Worm (Caenorhabditis elegans) whole organism, L4 larva: ENCODE measurements around the gene rde-12.

Source experiments
- F44E2.7 ChIP-seq: fragments of 200-800 bp; sonication (Bioruptor generic); IDR thresholded peaks from 2 replicates; pipeline ENCODE4 v2.1.2; 2022; ENCODE audit warnings: missing genetic modification characterization, missing compliant biosample characterization
- F49E8.2 ChIP-seq: sonication (generic microtip); optimal IDR thresholded peaks from 2 replicates; lab custom pipeline; 2016; ENCODE audit warnings: missing compliant biosample characterization, mild to moderate bottlenecking, missing genetic modification characterization, borderline replicate concordance
- T26A8.4 ChIP-seq: fragments of 200-800 bp; sonication (Bioruptor generic); IDR thresholded peaks from 2 replicates; pipeline ENCODE4 v1.3.6; 2022; ENCODE audit warnings: missing genetic modification characterization, missing compliant biosample characterization
- Y48G9A.11 ChIP-seq: fragments of 200-800 bp; sonication (Bioruptor generic); IDR thresholded peaks from 2 replicates; pipeline ENCODE4 v1.3.6; 2022; ENCODE audit warnings: missing genetic modification reagents, missing genetic modification characterization, missing compliant biosample characterization
- Y5F2A.4 ChIP-seq: fragments of 200-800 bp; sonication (Bioruptor generic); optimal IDR thresholded peaks from 2 replicates; lab custom pipeline; 2018; ENCODE audit warnings: mild to moderate bottlenecking, missing genetic modification characterization, missing compliant biosample characterization
- Y75B8A.6 ChIP-seq: fragments of 200-800 bp; sonication (Bioruptor generic); IDR thresholded peaks from 2 replicates; pipeline ENCODE4 v1.3.6; 2022; ENCODE audit warnings: missing genetic modification reagents, missing genetic modification characterization, missing compliant biosample characterization
- ZK337.2 ChIP-seq: fragments of 200-800 bp; sonication (Bioruptor generic); IDR thresholded peaks from 2 replicates; pipeline ENCODE4 v1.3.6; 2022; ENCODE audit warnings: missing genetic modification reagents, missing genetic modification characterization, missing compliant biosample characterization
- arid-1 ChIP-seq: fragments of 200-800 bp; sonication (Bioruptor generic); conservative IDR thresholded peaks from 2 replicates; pipeline ENCODE4 v1.3.6; 2022; ENCODE audit warnings: missing genetic modification reagents, missing genetic modification characterization, missing compliant biosample characterization
- attf-4 ChIP-seq: sonication (generic microtip); optimal IDR thresholded peaks from 3 replicates; lab custom pipeline; 2017; ENCODE audit warnings: missing biosample characterization, missing genetic modification characterization
- ceh-20 ChIP-seq: fragments of 200-800 bp; sonication (Bioruptor generic); IDR thresholded peaks from 2 replicates; pipeline ENCODE4 v1.3.6; 2022; ENCODE audit warnings: missing genetic modification reagents, missing genetic modification characterization, missing compliant biosample characterization
- ctbp-1 ChIP-seq: fragments of 200-800 bp; sonication (Bioruptor generic); IDR thresholded peaks from 2 replicates; pipeline ENCODE4 v1.3.6; 2022; ENCODE audit warnings: missing genetic modification reagents, missing genetic modification characterization, missing compliant biosample characterization
- daf-16 ChIP-seq, 3 experiments: sonication (generic microtip); optimal IDR thresholded peaks; 2 replicates each; lab custom pipeline; 2016 to 2017; ENCODE audit warnings: missing genetic modification characterization in 3 of 3, missing genetic modification reagents in 3 of 3, mild to moderate bottlenecking in 2 of 3, missing compliant biosample characterization in 2 of 3, missing biosample characterization in 1 of 3, moderate library complexity in 1 of 3
- dmd-8 ChIP-seq: fragments of 200-800 bp; sonication (Bioruptor generic); IDR thresholded peaks from 2 replicates; pipeline ENCODE4 v1.3.6; 2022; ENCODE audit warnings: missing genetic modification characterization, missing compliant biosample characterization
- dmd-9 ChIP-seq: fragments of 200-800 bp; sonication (Bioruptor generic); IDR thresholded peaks from 2 replicates; pipeline ENCODE4 v1.3.6; 2022; ENCODE audit warnings: missing genetic modification reagents, missing genetic modification characterization, missing compliant biosample characterization
- dve-1 ChIP-seq: sonication (generic microtip); optimal IDR thresholded peaks from 2 replicates; lab custom pipeline; 2017; ENCODE audit warnings: antibody characterized with exemption, mild to moderate bottlenecking, missing genetic modification characterization, missing compliant biosample characterization; ENCODE audit not compliant: insufficient read depth
- egl-27 ChIP-seq: sonication (generic microtip); optimal IDR thresholded peaks from 3 replicates; lab custom pipeline; 2017; ENCODE audit warnings: missing biosample characterization, missing genetic modification reagents, missing genetic modification characterization
- egl-43 ChIP-seq: fragments of 200-800 bp; sonication (Bioruptor generic); IDR thresholded peaks from 2 replicates; pipeline ENCODE4 v1.3.6; 2022; ENCODE audit warnings: missing genetic modification reagents, missing genetic modification characterization, missing compliant biosample characterization
- fkh-10 ChIP-seq: fragments of 150-350 bp; optimal IDR thresholded peaks from 2 replicates; lab custom pipeline; 2014; ENCODE audit warnings: missing biosample characterization, missing genetic modification reagents, missing genetic modification characterization
- lim-7 ChIP-seq: fragments of 200-800 bp; sonication (Bioruptor generic); IDR thresholded peaks from 2 replicates; pipeline ENCODE4 v1.3.6; 2022; ENCODE audit warnings: missing genetic modification characterization, missing compliant biosample characterization
- lin-1 ChIP-seq: fragments of 200-800 bp; sonication (Bioruptor generic); IDR thresholded peaks from 2 replicates; pipeline ENCODE4 v1.3.6; 2022; ENCODE audit warnings: missing genetic modification reagents, missing genetic modification characterization, missing compliant biosample characterization
- lin-13 ChIP-seq: fragments of 150-350 bp; optimal IDR thresholded peaks from 2 replicates; lab custom pipeline; 2014; ENCODE audit warnings: missing biosample characterization, missing genetic modification reagents, missing genetic modification characterization
- lin-38 ChIP-seq: fragments of 200-800 bp; sonication (Bioruptor generic); IDR thresholded peaks from 2 replicates; pipeline ENCODE4 v1.3.6; 2022; ENCODE audit warnings: missing genetic modification reagents, missing genetic modification characterization, missing compliant biosample characterization
- lsy-2 ChIP-seq, 2 experiments: fragments of 150-350 bp in 1 of 2; sonication (generic microtip) in 1 of 2; optimal IDR thresholded peaks; 2 replicates each; lab custom pipeline; 2014 to 2017; ENCODE audit warnings: missing biosample characterization in 2 of 2, missing genetic modification characterization in 2 of 2
- madf-5 ChIP-seq, 2 experiments: fragments of 200-800 bp; sonication (Bioruptor generic); IDR thresholded peaks; 2 replicates each; pipeline ENCODE4 v1.3.6; 2022; ENCODE audit warnings: missing compliant biosample characterization in 2 of 2, missing genetic modification characterization in 2 of 2
- madf-9 ChIP-seq: fragments of 200-800 bp; sonication (Bioruptor generic); conservative IDR thresholded peaks from 2 replicates; pipeline ENCODE4 v1.3.6; 2022; ENCODE audit warnings: missing genetic modification reagents, missing genetic modification characterization, missing compliant biosample characterization
- mes-2 ChIP-seq: sonication (generic microtip); optimal IDR thresholded peaks from 2 replicates; lab custom pipeline; 2016; ENCODE audit warnings: missing genotype, mild to moderate bottlenecking, missing genetic modification characterization, missing compliant biosample characterization; ENCODE audit not compliant: poor library complexity, severe bottlenecking
- mxl-2 ChIP-seq: fragments of 200-800 bp; sonication (Bioruptor generic); conservative IDR thresholded peaks from 2 replicates; pipeline ENCODE4 v1.3.6; 2022; ENCODE audit warnings: missing genetic modification reagents, missing genetic modification characterization, missing compliant biosample characterization
- nhr-237 ChIP-seq: sonication (generic microtip); optimal IDR thresholded peaks from 2 replicates; lab custom pipeline; 2017; ENCODE audit warnings: missing biosample characterization, missing genetic modification characterization
- nhr-25 ChIP-seq: sonication (generic microtip); optimal IDR thresholded peaks from 2 replicates; lab custom pipeline; 2017; ENCODE audit warnings: missing genetic modification characterization, mild to moderate bottlenecking, missing compliant biosample characterization, antibody characterized with exemption, moderate library complexity, borderline replicate concordance; ENCODE audit not compliant: insufficient read depth
- nhr-28 ChIP-seq: fragments of 150-350 bp; optimal IDR thresholded peaks from 2 replicates; lab custom pipeline; 2014; ENCODE audit warnings: missing biosample characterization, missing genetic modification characterization
- nhr-41 ChIP-seq: fragments of 200-800 bp; sonication (Bioruptor generic); IDR thresholded peaks from 2 replicates; pipeline ENCODE4 v1.3.6; 2022; ENCODE audit warnings: missing genetic modification reagents, missing genetic modification characterization, missing compliant biosample characterization
- nhr-42 ChIP-seq: fragments of 200-800 bp; sonication (Bioruptor generic); IDR thresholded peaks from 2 replicates; pipeline ENCODE4 v1.3.6; 2022; ENCODE audit warnings: missing genetic modification characterization, missing compliant biosample characterization
- nhr-76 ChIP-seq: fragments of 150-350 bp; optimal IDR thresholded peaks from 2 replicates; lab custom pipeline; 2014; ENCODE audit warnings: missing biosample characterization, missing genetic modification characterization
- pha-4 ChIP-seq, 2 experiments: fragments of 150-350 bp in 1 of 2; fragments of 200-800 bp in 1 of 2; sonication (Bioruptor generic) in 1 of 2; IDR thresholded peaks in 1 of 2; optimal IDR thresholded peaks in 1 of 2; 2 replicates each; pipeline versions ENCODE4 v1.3.6 to Lab custom; 2014 to 2022; ENCODE audit warnings: missing genetic modification characterization in 2 of 2, missing genetic modification reagents in 2 of 2, missing biosample characterization in 1 of 2, missing compliant biosample characterization in 1 of 2
- php-3 ChIP-seq: fragments of 200-800 bp; sonication (Bioruptor generic); IDR thresholded peaks from 2 replicates; pipeline ENCODE4 v1.3.6; 2022; ENCODE audit warnings: missing genetic modification reagents, missing genetic modification characterization, missing compliant biosample characterization
- rbr-2 ChIP-seq: sonication (generic microtip); optimal IDR thresholded peaks from 2 replicates; lab custom pipeline; 2016; ENCODE audit warnings: missing genotype, missing genetic modification characterization, missing compliant biosample characterization
- saeg-2 ChIP-seq: fragments of 200-800 bp; sonication (Bioruptor generic); IDR thresholded peaks from 2 replicates; pipeline ENCODE4 v1.3.6; 2022; ENCODE audit warnings: missing genetic modification reagents, missing genetic modification characterization, missing compliant biosample characterization
- sdz-12 ChIP-seq: fragments of 200-800 bp; sonication (Bioruptor generic); optimal IDR thresholded peaks from 2 replicates; lab custom pipeline; 2018; ENCODE audit warnings: mild to moderate bottlenecking, missing genetic modification characterization, missing compliant biosample characterization
- set-16 ChIP-seq: fragments of 200-800 bp; sonication (Bioruptor generic); IDR thresholded peaks from 2 replicates; pipeline ENCODE4 v1.3.6; 2022; ENCODE audit warnings: missing genetic modification reagents, missing genetic modification characterization, missing compliant biosample characterization
- snpc-1.2 ChIP-seq: fragments of 200-800 bp; sonication (Bioruptor generic); IDR thresholded peaks from 2 replicates; pipeline ENCODE4 v1.3.6; 2022; ENCODE audit warnings: missing genetic modification reagents, missing genetic modification characterization, missing compliant biosample characterization
- spr-1 ChIP-seq: sonication (generic microtip); optimal IDR thresholded peaks from 2 replicates; lab custom pipeline; 2016; ENCODE audit warnings: mild to moderate bottlenecking, missing genetic modification characterization, missing compliant biosample characterization
- tag-97 ChIP-seq: fragments of 200-800 bp; sonication (Bioruptor generic); IDR thresholded peaks from 2 replicates; pipeline ENCODE4 v1.3.6; 2022; ENCODE audit warnings: missing genetic modification characterization, missing compliant biosample characterization
- tra-1 ChIP-seq: fragments of 200-800 bp; sonication (Bioruptor generic); IDR thresholded peaks from 2 replicates; pipeline ENCODE4 v1.3.6; 2022; ENCODE audit warnings: missing genetic modification reagents, missing genetic modification characterization, missing compliant biosample characterization
- vab-7 ChIP-seq: fragments of 200-800 bp; sonication (Bioruptor generic); IDR thresholded peaks from 2 replicates; pipeline ENCODE4 v1.3.6; 2022; ENCODE audit warnings: missing genetic modification reagents, missing genetic modification characterization, missing compliant biosample characterization
- zip-2 ChIP-seq: fragments of 150-350 bp; optimal IDR thresholded peaks from 2 replicates; lab custom pipeline; 2014; ENCODE audit warnings: missing biosample characterization, missing genetic modification characterization

rde-12 gene

ce11 chrV:13638040-13638439, 27.1 kb upstream of the rde-12 start (continued):
- TF ChIP-seq nhr-28: peak; percentile 69
- TF ChIP-seq ctbp-1: no peak
- TF ChIP-seq mes-2: no peak
- TF ChIP-seq lin-13 (GFP tag; lab: Kevin White, UChicago): no peak
- no peak for TF ChIP-seq nhr-76 (tag; lab: Kevin White, UChicago)
- TF ChIP-seq egl-27: no peak
- TF ChIP-seq T26A8.4: no peak
- TF ChIP-seq spr-1 (tag; lab: Kevin White, UChicago): no peak
- TF ChIP-seq nhr-25 (tag; lab: Kevin White, UChicago): no peak
- TF ChIP-seq lim-7 (GFP tag; lab: Robert Waterston, UW): no peak
- no peak for TF ChIP-seq attf-4 (tag; lab: Kevin White, UChicago)
- TF ChIP-seq ceh-20 (GFP tag; lab: Robert Waterston, UW): no peak
- no peak for TF ChIP-seq saeg-2 (GFP tag; lab: Robert Waterston, UW)
- TF ChIP-seq F49E8.2: no peak
- no peak for TF ChIP-seq Y5F2A.4 (GFP tag; lab: Kevin White, UChicago)

- TF ChIP-seq sdz-12 (GFP tag; lab: Kevin White, UChicago): peak; percentile 11
- TF ChIP-seq fkh-10: no peak
- TF ChIP-seq egl-43 (GFP tag; lab: Robert Waterston, UW): peak; percentile 87
- peak; percentile 100 for TF ChIP-seq pha-4 (GFP tag; IDR thresholded peaks at IDR 0.05; lab: Robert Waterston, UW)
- TF ChIP-seq pha-4 (tag; optimal IDR thresholded peaks at IDR 0.05; lab: Kevin White, UChicago): no peak
- no peak for TF ChIP-seq dve-1
- TF ChIP-seq snpc-1.2 (GFP tag; lab: Robert Waterston, UW): peak; percentile 38; the same call in 1 of the 2 replicates
- TF ChIP-seq ZK337.2 (GFP tag; lab: Robert Waterston, UW): peak; percentile 24; the same call in 1 of the 2 replicates
- TF ChIP-seq nhr-237: no peak
- no peak for TF ChIP-seq rbr-2 (tag; lab: Kevin White, UChicago)
- TF ChIP-seq mes-2: no peak
- peak in 1 of 2 experiments; percentile 81; a peak in 2 of 4 replicates for TF ChIP-seq madf-5 (GFP tag; IDR thresholded peaks at IDR 0.05; lab: Robert Waterston, UW)
- TF ChIP-seq nhr-42 (GFP tag; lab: Robert Waterston, UW): peak; percentile 40; the same call in 1 of the 2 replicates
- TF ChIP-seq lsy-2 (tag; optimal IDR thresholded peaks at IDR 0.05; lab: Kevin White, UChicago): no peak
- no peak for TF ChIP-seq arid-1 (GFP tag; lab: Robert Waterston, UW)
- TF ChIP-seq lin-38 (GFP tag; lab: Robert Waterston, UW): peak; percentile 26; the same call in 1 of the 2 replicates
- peak; percentile 47; the same call in 1 of the 2 replicates for TF ChIP-seq vab-7 (GFP tag; lab: Robert Waterston, UW)
- TF ChIP-seq daf-16 (GFP tag; optimal IDR thresholded peaks at IDR 0.05; lab: Kevin White, UChicago): no peak
- TF ChIP-seq daf-16 (tag; optimal IDR thresholded peaks at IDR 0.05; lab: Kevin White, UChicago): no peak
- peak; percentile 100 for TF ChIP-seq set-16
- TF ChIP-seq ctbp-1: 0 out of 2 replicates have a peak, but pooled peaks have one; percentile 58
- 0 out of 2 replicates have a peak, but pooled peaks have one; percentile 24 for TF ChIP-seq madf-9 (GFP tag; lab: Robert Waterston, UW)
- TF ChIP-seq Y48G9A.11 (GFP tag; lab: Robert Waterston, UW): peak; percentile 73; the same call in 1 of the 2 replicates
- TF ChIP-seq tra-1 (GFP tag; lab: Robert Waterston, UW): peak; percentile 68
- peak; percentile 46; the same call in 1 of the 2 replicates for TF ChIP-seq Y75B8A.6
- peak; percentile 78; the same call in 1 of the 2 replicates for TF ChIP-seq tag-97 (GFP tag; lab: Robert Waterston, UW)
- 0 out of 2 replicates have a peak, but pooled peaks have one; percentile 33 for TF ChIP-seq mxl-2
- 0 out of 2 replicates have a peak, but pooled peaks have one; percentile 8 for TF ChIP-seq lin-1
- peak; percentile 73; the same call in 1 of the 2 replicates for TF ChIP-seq dmd-9 (GFP tag; lab: Robert Waterston, UW)
- no peak for TF ChIP-seq zip-2 (tag; lab: Kevin White, UChicago)
- peak; percentile 69; the same call in 1 of the 2 replicates for TF ChIP-seq dmd-8
- 0 out of 2 replicates have a peak, but pooled peaks have one; percentile 46 for TF ChIP-seq nhr-41 (GFP tag; lab: Robert Waterston, UW)
- TF ChIP-seq F44E2.7 (GFP tag; lab: Robert Waterston, UW): peak; percentile 90
- TF ChIP-seq php-3 (GFP tag; lab: Robert Waterston, UW): peak; percentile 30; the same call in 1 of the 2 replicates
Measured at ce11 chrV:13645848-13646578, 19.2 kb upstream of the rde-12 start.
